Worm (Caenorhabditis elegans) whole organism, L2 larva: ENCODE data around the gene F26C11.3.

ENCODE experiments used
- nhr-23 ChIP-seq: fragments of 150-350 bp; optimal IDR thresholded peaks from 2 replicates; lab custom pipeline; 2014; ENCODE audit warnings: missing biosample characterization, missing genetic modification reagents, missing genetic modification characterization
- nhr-77 ChIP-seq: fragments of 150-350 bp; optimal IDR thresholded peaks from 2 replicates; lab custom pipeline; 2014; ENCODE audit warnings: missing biosample characterization, missing genetic modification characterization

ce11 chrII:9857791-9858190, 57.1 kb downstream of the F26C11.3 start, which contains the start of gene chil-6:
- TF ChIP-seq nhr-23 (tag; lab: Kevin White, UChicago) (no peak), nhr-77 (tag; lab: Kevin White, UChicago) (no peak)
